Worm (Caenorhabditis elegans): ENCODE data around the gene Y39A1A.17.

DNA sequence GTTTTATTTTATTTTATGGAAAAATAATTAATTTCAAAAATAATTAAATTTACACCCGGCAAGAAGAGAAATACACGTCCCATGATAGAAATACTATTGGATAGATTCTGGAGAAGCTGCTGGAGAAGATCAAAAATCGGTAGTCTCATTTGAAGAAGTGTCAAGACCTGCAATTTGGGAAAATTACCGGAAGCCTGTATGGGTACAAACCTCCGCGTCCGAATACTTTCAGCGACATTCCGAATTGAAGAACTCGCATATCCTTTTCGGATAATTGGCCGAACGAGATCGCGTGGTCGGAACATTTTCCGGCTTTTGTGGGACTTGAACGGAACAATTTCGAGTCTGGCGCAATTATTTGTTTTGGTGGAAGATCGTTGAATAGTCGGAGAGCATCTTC is 17.6 kb upstream of the Y39A1A.17 start:
- no peak for TF ChIP-seq W03F9.2 (tag; optimal IDR thresholded peaks at IDR 0.05)
- no peak for TF ChIP-seq him-1 (tag; optimal IDR thresholded peaks at IDR 0.05)

Data from whole organism, L4/young adult.